Fruit fly (Drosophila melanogaster): ENCODE results near the gene CG18301.

CG18301 gene

DNA sequence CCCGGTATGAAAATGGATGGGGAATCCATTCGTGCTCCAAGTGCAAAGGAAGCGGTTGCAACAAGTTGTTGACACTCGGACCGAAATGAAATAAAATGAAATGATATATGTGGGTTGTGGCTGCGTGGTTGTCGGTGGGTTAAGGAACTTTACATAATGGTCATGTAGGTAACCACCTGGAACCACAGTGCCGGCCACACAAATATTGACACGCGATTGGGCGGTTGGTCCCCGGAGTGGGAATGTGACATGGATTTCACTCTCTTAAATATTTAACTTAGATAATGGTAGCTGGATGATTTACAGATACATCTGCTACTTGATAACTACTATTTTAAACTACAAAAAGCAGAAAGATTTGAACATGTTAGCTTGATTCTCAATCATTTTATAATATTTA lies 26.7 kb upstream of the CG18301 start:
- TF ChIP-seq CG6808 (GFP tag; optimal IDR thresholded peaks at IDR 0.05) (peak; percentile 2), CG3919 (GFP tag; optimal IDR thresholded peaks at IDR 0.05) (peak; percentile 19), eg (GFP tag; IDR thresholded peaks at IDR 0.05) (peak; percentile 14; the same call in 1 of the 3 replicates), achi (GFP tag; optimal IDR thresholded peaks at IDR 0.05) (no peak), Eip78C (GFP tag) (peak; percentile 56), Blimp-1 (GFP tag; optimal IDR thresholded peaks at IDR 0.05) (peak; percentile 26), CG15336 (GFP tag; IDR thresholded peaks at IDR 0.05) (no peak), OdsH (GFP tag; optimal IDR thresholded peaks at IDR 0.05) (no peak), ss (GFP tag; optimal IDR thresholded peaks at IDR 0.05) (peak; percentile 21 to 39), CG6854 (GFP tag; optimal IDR thresholded peaks at IDR 0.05) (peak; percentile 59), vri (GFP tag; optimal IDR thresholded peaks at IDR 0.05) (peak; percentile 28), Eip93F (GFP tag; optimal IDR thresholded peaks at IDR 0.05) (no peak), esn (GFP tag; optimal IDR thresholded peaks at IDR 0.05) (peak; percentile 17), salr (GFP tag; optimal IDR thresholded peaks at IDR 0.05) (no peak), CG31627 (GFP tag; optimal IDR thresholded peaks at IDR 0.05) (no peak), fkh (GFP tag; optimal IDR thresholded peaks at IDR 0.05) (peak; percentile 84), Sox15 (GFP tag; optimal IDR thresholded peaks at IDR 0.05) (no peak), CG6163 (GFP tag; IDR thresholded peaks at IDR 0.05) (no peak), CG16779 (tag; optimal IDR thresholded peaks at IDR 0.05) (no peak), CG8119 (GFP tag; IDR thresholded peaks at IDR 0.05) (no peak), CG9139 (GFP tag; optimal IDR thresholded peaks at IDR 0.05) (no peak)

DNA sequence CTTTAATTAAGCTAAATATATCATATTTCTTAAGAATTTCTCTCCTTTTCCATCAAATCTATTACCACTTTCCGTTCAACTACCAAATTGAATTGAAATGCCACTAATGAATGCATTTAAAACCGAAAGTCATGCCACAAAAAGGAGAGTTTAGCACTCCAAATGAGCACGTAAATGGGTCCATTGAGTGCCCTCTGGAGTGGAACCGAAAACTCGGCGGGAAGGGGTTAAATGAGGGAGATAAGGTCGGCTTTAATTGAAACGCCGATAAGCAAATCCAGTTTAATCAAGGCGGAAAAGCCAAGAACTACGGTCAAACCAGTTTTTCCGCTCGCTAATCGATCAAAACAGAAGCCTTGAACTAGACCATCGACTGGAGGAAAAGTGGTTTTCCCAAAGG lies 26.3 kb upstream of the CG18301 start:
- TF ChIP-seq Eip78C (GFP tag), result peak; percentile 30
- no peak for TF ChIP-seq dsx (GFP tag; optimal IDR thresholded peaks at IDR 0.05; ENCODE audit: poor library complexity, severe bottlenecking)

dm6 chr2L:10506557-10507252 lies 24.9 kb upstream of the CG18301 start, which contains the start of the genes Myo31DF and CG6094:
Gene Myo31DF, minus strand, starts transcription at chr2L:10506779.
Gene CG6094, plus strand, starts transcription at chr2L:10507081.
- TF ChIP-seq CG1621 (tag; optimal IDR thresholded peaks at IDR 0.05), result peak; percentile 65
- TF ChIP-seq CG11902 (GFP tag; optimal IDR thresholded peaks at IDR 0.05), result no peak
- TF ChIP-seq fd59A (GFP tag; optimal IDR thresholded peaks at IDR 0.05), result no peak
- TF ChIP-seq Eip75B (GFP tag; optimal IDR thresholded peaks at IDR 0.05), result peak; percentile 23
- TF ChIP-seq vri (GFP tag; optimal IDR thresholded peaks at IDR 0.05), result peak; percentile 53
- peak; percentile 66 for TF ChIP-seq svp (GFP tag)
- no peak for TF ChIP-seq Hr38 (GFP tag; optimal IDR thresholded peaks at IDR 0.05)
- TF ChIP-seq lz (GFP tag; optimal IDR thresholded peaks at IDR 0.05), result peak; percentile 10
- TF ChIP-seq net (GFP tag; optimal IDR thresholded peaks at IDR 0.05), result no peak
- no peak for TF ChIP-seq dac (GFP tag; optimal IDR thresholded peaks at IDR 0.05)
- peak in 1 of 2 experiments; percentile 29 for TF ChIP-seq ss (GFP tag; optimal IDR thresholded peaks at IDR 0.05)
- TF ChIP-seq dsx (GFP tag; optimal IDR thresholded peaks at IDR 0.05; ENCODE audit: poor library complexity, severe bottlenecking), result peak; percentile 38
- TF ChIP-seq CG10669 (GFP tag; optimal IDR thresholded peaks at IDR 0.05), result no peak
- TF ChIP-seq CG8319 (GFP tag; optimal IDR thresholded peaks at IDR 0.05), result no peak
- no peak for TF ChIP-seq CG11762 (GFP tag; optimal IDR thresholded peaks at IDR 0.05; ENCODE audit: insufficient read depth)
- peak; percentile 19 for TF ChIP-seq Hr39 (GFP tag; optimal IDR thresholded peaks at IDR 0.05)
- no peak for TF ChIP-seq CG6854 (GFP tag; optimal IDR thresholded peaks at IDR 0.05)
- no peak for TF ChIP-seq Lpt (GFP tag; optimal IDR thresholded peaks at IDR 0.05)
- TF ChIP-seq Sox102F (GFP tag; optimal IDR thresholded peaks at IDR 0.05), result no peak
- peak; percentile 27 for TF ChIP-seq esn (GFP tag; optimal IDR thresholded peaks at IDR 0.05)
- peak; percentile 29; the same call in 2 of the 3 replicates for TF ChIP-seq eg (GFP tag; IDR thresholded peaks at IDR 0.05)
- peak; percentile 36 for TF ChIP-seq Sox14 (GFP tag; optimal IDR thresholded peaks at IDR 0.05)
- no peak for TF ChIP-seq OdsH (GFP tag; optimal IDR thresholded peaks at IDR 0.05)
- TF ChIP-seq Eip78C (GFP tag), result peak; percentile 75
- TF ChIP-seq Blimp-1 (GFP tag; optimal IDR thresholded peaks at IDR 0.05), result no peak
- TF ChIP-seq CG6792 (GFP tag; optimal IDR thresholded peaks at IDR 0.05), result no peak
- no peak for TF ChIP-seq CG32006 (GFP tag; optimal IDR thresholded peaks at IDR 0.05)
- TF ChIP-seq CG6163 (GFP tag; IDR thresholded peaks at IDR 0.05), result peak; percentile 43; the same call in 1 of the 3 replicates
- no peak for TF ChIP-seq CG34406 (GFP tag; optimal IDR thresholded peaks at IDR 0.05)
- peak; percentile 20 for TF ChIP-seq CG6808 (GFP tag; optimal IDR thresholded peaks at IDR 0.05)
- TF ChIP-seq CG3919 (GFP tag; optimal IDR thresholded peaks at IDR 0.05), result peak; percentile 32
